Worm (Caenorhabditis elegans) whole organism, L1 larva: ENCODE results near the gene Y41G9A.5.

ENCODE experiments used
- C34B4.2 ChIP-seq: sonication (generic microtip); optimal IDR thresholded peaks from 2 replicates; lab custom pipeline; 2017; ENCODE audit warnings: mild to moderate bottlenecking, missing genetic modification characterization, missing compliant biosample characterization
- F16B12.6 ChIP-seq: fragments of 150-350 bp; optimal IDR thresholded peaks from 2 replicates; lab custom pipeline; 2014; ENCODE audit warnings: missing biosample characterization, missing genetic modification characterization
- Y116A8C.19 ChIP-seq: sonication (generic microtip); optimal IDR thresholded peaks from 2 replicates; lab custom pipeline; 2016; ENCODE audit warnings: missing compliant biosample characterization, missing genetic modification characterization, borderline replicate concordance
- aha-1 ChIP-seq: fragments of 150-350 bp; optimal IDR thresholded peaks from 2 replicates; lab custom pipeline; 2014; ENCODE audit warnings: missing biosample characterization, missing genetic modification characterization
- ama-1 ChIP-seq: fragments of 150-350 bp; optimal IDR thresholded peaks from 2 replicates; lab custom pipeline; 2014
- ceh-82 ChIP-seq, 3 experiments: fragments of 150-350 bp in 1 of 3; sonication (generic microtip) in 2 of 3; optimal IDR thresholded peaks; 2 replicates each; lab custom pipeline; 2014 to 2017; ENCODE audit warnings: missing biosample characterization in 3 of 3, missing genetic modification characterization in 3 of 3
- ceh-90 ChIP-seq: sonication (generic microtip); optimal IDR thresholded peaks from 2 replicates; lab custom pipeline; 2016; ENCODE audit warnings: missing genetic modification characterization, missing compliant biosample characterization
- ces-1 ChIP-seq: fragments of 150-350 bp; optimal IDR thresholded peaks from 2 replicates; lab custom pipeline; 2014; ENCODE audit warnings: missing biosample characterization, missing genetic modification reagents, missing genetic modification characterization
- efl-1 ChIP-seq, 4 experiments: fragments of 150-350 bp; optimal IDR thresholded peaks in 3 of 4; peaks in 1 of 4; 1 replicate in 1 of 4; 2 replicates in 3 of 4; lab custom pipeline; 2014; ENCODE audit warnings: missing biosample characterization in 2 of 4, missing genetic modification characterization in 2 of 4, missing genetic modification reagents in 2 of 4
- egl-27 ChIP-seq, 2 experiments: fragments of 150-350 bp in 1 of 2; sonication (generic microtip); optimal IDR thresholded peaks; 3 replicates each; lab custom pipeline; 2017 to 2018; ENCODE audit warnings: missing biosample characterization in 2 of 2, missing genetic modification characterization in 2 of 2, missing genetic modification reagents in 2 of 2
- elt-2 ChIP-seq: sonication (generic microtip); optimal IDR thresholded peaks from 2 replicates; lab custom pipeline; 2016; ENCODE audit warnings: missing genetic modification characterization, mild to moderate bottlenecking, inconsistent platforms, missing compliant biosample characterization, missing genetic modification reagents
- elt-3 ChIP-seq, 6 experiments: fragments of 150-350 bp in 1 of 6; sonication (generic microtip); optimal IDR thresholded peaks; 2 replicates each; lab custom pipeline; 2017 to 2018; ENCODE audit warnings: missing biosample characterization in 6 of 6, missing genetic modification characterization in 6 of 6, inconsistent platforms in 1 of 6
- ets-5 ChIP-seq: fragments of 200-800 bp; sonication (Bioruptor generic); IDR thresholded peaks from 2 replicates; pipeline ENCODE4 v1.3.6; 2022; ENCODE audit warnings: missing genetic modification characterization, missing compliant biosample characterization
- fkh-4 ChIP-seq: sonication (generic microtip); optimal IDR thresholded peaks from 2 replicates; lab custom pipeline; 2016; ENCODE audit warnings: missing compliant biosample characterization, missing genetic modification characterization, borderline replicate concordance
- fkh-8 ChIP-seq: sonication (generic microtip); optimal IDR thresholded peaks from 2 replicates; lab custom pipeline; 2016; ENCODE audit warnings: mild to moderate bottlenecking, missing genetic modification characterization, missing compliant biosample characterization
- hlh-17 ChIP-seq: fragments of 200-800 bp; sonication (Bioruptor generic); optimal IDR thresholded peaks from 2 replicates; lab custom pipeline; 2018; ENCODE audit warnings: missing genetic modification characterization, mild to moderate bottlenecking, missing compliant biosample characterization, moderate library complexity, borderline replicate concordance
- hpl-2 ChIP-seq: fragments of 150-350 bp; optimal IDR thresholded peaks from 2 replicates; lab custom pipeline; 2014; ENCODE audit warnings: missing biosample characterization, missing genetic modification reagents, missing genetic modification characterization
- irx-1 ChIP-seq: sonication (generic microtip); optimal IDR thresholded peaks from 2 replicates; lab custom pipeline; 2016; ENCODE audit warnings: missing genetic modification characterization, missing compliant biosample characterization
- isw-1 ChIP-seq: fragments of 200-800 bp; sonication (Bioruptor generic); IDR thresholded peaks from 2 replicates; pipeline ENCODE4 v1.3.6; 2022; ENCODE audit warnings: missing genetic modification characterization, missing compliant biosample characterization
- lin-13 ChIP-seq: fragments of 150-350 bp; optimal IDR thresholded peaks from 2 replicates; lab custom pipeline; 2014; ENCODE audit warnings: missing biosample characterization, missing genetic modification reagents, missing genetic modification characterization
- lin-14 ChIP-seq: fragments of 200-800 bp; sonication (Bioruptor generic); optimal IDR thresholded peaks from 2 replicates; lab custom pipeline; 2018; ENCODE audit warnings: mild to moderate bottlenecking, missing genetic modification characterization, moderate library complexity, missing compliant biosample characterization
- lin-39 ChIP-seq: fragments of 150-350 bp; optimal IDR thresholded peaks from 2 replicates; lab custom pipeline; 2014; ENCODE audit warnings: missing biosample characterization, missing genetic modification reagents, missing genetic modification characterization
- lir-3 ChIP-seq: sonication (generic microtip); optimal IDR thresholded peaks from 2 replicates; lab custom pipeline; 2016; ENCODE audit warnings: mild to moderate bottlenecking, missing genetic modification characterization, moderate library complexity, missing compliant biosample characterization; ENCODE audit not compliant: poor library complexity
- mab-9 ChIP-seq: fragments of 200-800 bp; sonication (Bioruptor generic); IDR thresholded peaks from 2 replicates; pipeline ENCODE4 v1.3.6; 2022; ENCODE audit warnings: missing genetic modification reagents, missing genetic modification characterization, missing compliant biosample characterization
- mdl-1 ChIP-seq, 2 experiments: fragments of 150-350 bp; optimal IDR thresholded peaks; 2 replicates each; lab custom pipeline; 2014 to 2017; ENCODE audit warnings: missing biosample characterization in 2 of 2, missing genetic modification characterization in 2 of 2, inconsistent platforms in 1 of 2
- mep-1 ChIP-seq: fragments of 150-350 bp; optimal IDR thresholded peaks from 2 replicates; lab custom pipeline; 2014; ENCODE audit warnings: missing biosample characterization, missing genetic modification characterization
- nhr-11 ChIP-seq: fragments of 150-350 bp; optimal IDR thresholded peaks from 2 replicates; lab custom pipeline; 2014; ENCODE audit warnings: missing biosample characterization, missing genetic modification characterization
- nhr-28 ChIP-seq: fragments of 150-350 bp; optimal IDR thresholded peaks from 2 replicates; lab custom pipeline; 2014; ENCODE audit warnings: missing biosample characterization, missing genetic modification characterization
- nhr-47 ChIP-seq: sonication (generic microtip); optimal IDR thresholded peaks from 2 replicates; lab custom pipeline; 2016; ENCODE audit warnings: mild to moderate bottlenecking, missing genetic modification characterization, moderate library complexity, missing compliant biosample characterization
- nhr-71 ChIP-seq: sonication (generic microtip); optimal IDR thresholded peaks from 2 replicates; lab custom pipeline; 2016; ENCODE audit warnings: mild to moderate bottlenecking, missing genetic modification characterization, moderate library complexity, missing compliant biosample characterization
- nhr-84 ChIP-seq: sonication (generic microtip); optimal IDR thresholded peaks from 2 replicates; lab custom pipeline; 2017; ENCODE audit warnings: missing biosample characterization, missing genetic modification characterization
- pag-3 ChIP-seq: sonication (generic microtip); optimal IDR thresholded peaks from 2 replicates; lab custom pipeline; 2017; ENCODE audit warnings: missing genetic modification characterization, mild to moderate bottlenecking, missing compliant biosample characterization, antibody characterized with exemption, borderline replicate concordance; ENCODE audit not compliant: insufficient read depth
- snpc-4 ChIP-seq: fragments of 150-350 bp; optimal IDR thresholded peaks from 2 replicates; lab custom pipeline; 2014; ENCODE audit warnings: missing biosample characterization, missing genetic modification characterization
- snu-23 ChIP-seq: sonication (generic microtip); optimal IDR thresholded peaks from 2 replicates; lab custom pipeline; 2016; ENCODE audit warnings: missing genetic modification characterization, missing compliant biosample characterization
- sptf-1 ChIP-seq: fragments of 150-350 bp; optimal IDR thresholded peaks from 2 replicates; lab custom pipeline; 2014; ENCODE audit warnings: missing biosample characterization, missing genetic modification characterization
- swsn-7 ChIP-seq: sonication (generic microtip); optimal IDR thresholded peaks from 2 replicates; lab custom pipeline; 2016; ENCODE audit warnings: missing genetic modification characterization, missing compliant biosample characterization
- tlp-1 ChIP-seq: fragments of 150-350 bp; optimal IDR thresholded peaks from 2 replicates; lab custom pipeline; 2014; ENCODE audit warnings: missing biosample characterization, missing genetic modification characterization
- unc-62 ChIP-seq: fragments of 150-350 bp; optimal IDR thresholded peaks from 2 replicates; lab custom pipeline; 2014; ENCODE audit warnings: missing biosample characterization, missing genetic modification reagents, missing genetic modification characterization
- unc-86 ChIP-seq: sonication (generic microtip); optimal IDR thresholded peaks from 2 replicates; lab custom pipeline; 2016; ENCODE audit warnings: missing genetic modification characterization, missing compliant biosample characterization
- unc-98 ChIP-seq: fragments of 200-800 bp; sonication (Bioruptor generic); IDR thresholded peaks from 2 replicates; pipeline ENCODE4 v1.3.6; 2022; ENCODE audit warnings: missing genetic modification characterization, missing compliant biosample characterization
- vab-15 ChIP-seq: sonication (generic microtip); optimal IDR thresholded peaks from 2 replicates; lab custom pipeline; 2017; ENCODE audit warnings: missing genotype, mild to moderate bottlenecking, missing genetic modification characterization, missing compliant biosample characterization
- zip-4 ChIP-seq: fragments of 200-800 bp; sonication (Bioruptor generic); optimal IDR thresholded peaks from 2 replicates; lab custom pipeline; 2018; ENCODE audit warnings: mild to moderate bottlenecking, missing genetic modification characterization, moderate library complexity, missing compliant biosample characterization
- ztf-4 ChIP-seq: fragments of 150-350 bp; optimal IDR thresholded peaks from 2 replicates; lab custom pipeline; 2014; ENCODE audit warnings: missing biosample characterization, missing genetic modification characterization

Y41G9A.5 gene

ce11 chrX:2981715-2982114 is 35.2 kb downstream of the Y41G9A.5 start, which contains the start of gene nspg-5:
Gene nspg-5, plus strand, starts transcription at chrX:2982015.
- TF ChIP-seq unc-62 (GFP tag; lab: Kevin White, UChicago), result no peak
- TF ChIP-seq ztf-4 (tag; lab: Kevin White, UChicago), result no peak
- no peak for TF ChIP-seq zip-4 (GFP tag; lab: Kevin White, UChicago)
- no peak for TF ChIP-seq ceh-90 (tag; lab: Kevin White, UChicago)
- TF ChIP-seq lir-3, result no peak
- no peak for TF ChIP-seq aha-1 (tag; lab: Kevin White, UChicago)
- TF ChIP-seq elt-3 (tag; optimal IDR thresholded peaks at IDR 0.05; lab: Kevin White, UChicago), result no peak
- TF ChIP-seq swsn-7 (tag; lab: Kevin White, UChicago), result no peak

ce11 chrX:2983996-2984395 is 37.5 kb downstream of the Y41G9A.5 start, which contains the start of gene osm-5:
Gene osm-5, plus strand, starts transcription at chrX:2984263.
- no peak for TF ChIP-seq efl-1 (optimal IDR thresholded peaks at IDR 0.05; lab: Kevin White, UChicago)
- TF ChIP-seq efl-1 (GFP tag; optimal IDR thresholded peaks at IDR 0.05 in 1 of 2; lab: Kevin White, UChicago), result peak in 1 of 2 experiments; percentile 45
- peak; percentile 92 for TF ChIP-seq fkh-8 (tag; lab: Kevin White, UChicago)
- TF ChIP-seq nhr-84, result no peak
- TF ChIP-seq nhr-71 (tag; lab: Kevin White, UChicago), result peak; percentile 6
- no peak for TF ChIP-seq fkh-4 (tag; lab: Kevin White, UChicago)
- no peak for TF ChIP-seq pag-3 (tag; lab: Kevin White, UChicago)
- TF ChIP-seq hlh-17 (GFP tag; lab: Kevin White, UChicago), result no peak
- TF ChIP-seq, all 84 proteins: peak for 3

DNA sequence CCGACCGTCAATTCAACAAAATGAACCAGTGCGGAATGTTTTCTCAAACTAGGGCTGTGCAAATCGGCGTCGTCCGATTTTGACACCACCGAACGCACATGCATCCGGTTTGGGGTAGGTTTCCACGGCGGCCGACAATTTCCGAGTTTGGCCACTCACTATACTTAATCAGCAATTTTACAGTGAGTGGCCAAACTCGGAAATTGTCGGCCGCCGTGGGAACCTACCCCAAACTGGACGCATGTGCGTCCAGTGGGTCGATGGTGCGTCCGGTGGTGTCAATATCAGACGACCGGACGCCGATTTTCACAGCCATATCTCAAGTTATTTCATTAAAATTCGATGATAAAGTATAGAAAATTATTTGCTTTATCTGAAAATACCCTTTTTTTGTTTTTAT is 43.7 kb downstream of the Y41G9A.5 start:
- TF ChIP-seq mep-1 (tag; lab: Kevin White, UChicago), result no peak
- TF ChIP-seq snu-23 (GFP tag; lab: Kevin White, UChicago), result no peak

DNA sequence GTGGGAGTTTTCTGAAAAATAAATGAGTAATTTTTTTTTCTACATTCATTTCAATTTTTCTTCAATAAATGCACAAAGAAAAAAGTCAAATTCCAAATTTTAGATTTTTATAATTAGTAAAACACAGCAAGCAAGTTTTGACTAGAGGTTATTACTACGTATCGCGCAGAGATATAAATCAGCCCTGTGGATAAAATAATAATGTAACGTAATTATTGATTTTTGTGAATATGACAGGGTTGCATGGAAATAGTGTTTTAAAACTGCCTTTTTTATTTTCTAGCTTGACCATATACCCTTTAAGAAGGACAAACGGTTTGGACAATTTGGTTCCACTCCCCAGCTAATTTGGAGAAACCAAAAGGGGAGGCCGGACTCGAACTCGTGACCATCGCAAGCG is 49.9 kb downstream of the Y41G9A.5 start:
- TF ChIP-seq lin-13 (no peak), nhr-11 (no peak), elt-2 (tag; lab: Kevin White, UChicago) (no peak), efl-1 (optimal IDR thresholded peaks at IDR 0.05; lab: Kevin White, UChicago) (no peak), efl-1 (GFP tag; optimal IDR thresholded peaks at IDR 0.05 in 1 of 2; lab: Kevin White, UChicago) (peak in 1 of 2 experiments; percentile 29), ceh-82 (tag; optimal IDR thresholded peaks at IDR 0.05; lab: Kevin White, UChicago) (peak in 1 of 3 experiments; percentile 38)

- peak; percentile 74 to 77 for TF ChIP-seq egl-27 (tag; optimal IDR thresholded peaks at IDR 0.05; lab: Kevin White, UChicago)
- peak; percentile 97 for TF ChIP-seq mab-9
- peak; percentile 94 for TF ChIP-seq fkh-8 (tag; lab: Kevin White, UChicago)
- TF ChIP-seq ces-1 (GFP tag; lab: Kevin White, UChicago), result peak; percentile 88
- peak; percentile 93 for TF ChIP-seq isw-1
- TF ChIP-seq unc-98 (GFP tag; lab: Robert Waterston, UW), result peak; percentile 91
- TF ChIP-seq tlp-1, result peak; percentile 67
- peak; percentile 100 for TF ChIP-seq nhr-47
- peak; percentile 30 for TF ChIP-seq C34B4.2 (tag; lab: Kevin White, UChicago)
- TF ChIP-seq snpc-4 (tag; lab: Kevin White, UChicago), result peak; percentile 94
- peak; percentile 59 for TF ChIP-seq vab-15
- peak; percentile 20 for TF ChIP-seq Y116A8C.19 (tag; lab: Kevin White, UChicago)
- peak; percentile 93 for TF ChIP-seq lir-3
- peak; percentile 100 for TF ChIP-seq lin-39 (tag; lab: Kevin White, UChicago)
- TF ChIP-seq ets-5, result 0 out of 2 replicates have a peak, but pooled peaks have one; percentile 93
- no peak for TF ChIP-seq sptf-1 (tag; lab: Kevin White, UChicago)
- TF ChIP-seq mdl-1 (tag; optimal IDR thresholded peaks at IDR 0.05; lab: Kevin White, UChicago), result peak in 1 of 2 experiments; percentile 89
- no peak for TF ChIP-seq ama-1 (lab: Kevin White, UChicago)
- TF ChIP-seq irx-1 (tag; lab: Kevin White, UChicago), result peak; percentile 99
- peak; percentile 98 for TF ChIP-seq lin-14 (GFP tag; lab: Kevin White, UChicago)
- TF ChIP-seq nhr-11, result peak; percentile 99
- peak; percentile 98 for TF ChIP-seq unc-86 (tag; lab: Kevin White, UChicago)
- TF ChIP-seq nhr-28 (tag; lab: Kevin White, UChicago), result peak; percentile 71
- peak; percentile 29 for TF ChIP-seq unc-62 (GFP tag; lab: Kevin White, UChicago)
- TF ChIP-seq efl-1 (optimal IDR thresholded peaks at IDR 0.05; lab: Kevin White, UChicago), result peak; percentile 82 to 87
- TF ChIP-seq efl-1 (GFP tag; optimal IDR thresholded peaks at IDR 0.05 in 1 of 2; lab: Kevin White, UChicago), result peak; percentile 56 to 95
- TF ChIP-seq F16B12.6, result peak; percentile 41
- peak; percentile 98 for TF ChIP-seq hpl-2 (GFP tag; lab: Kevin White, UChicago)
Observed at ce11 chrX:2996976-2997399, 50.5 kb downstream of the Y41G9A.5 start.
